Fruit fly (Drosophila melanogaster) whole organism, wandering third instar larva: Measurements from ENCODE around the gene CAH1.

Experiments
- Abd-B ChIP-seq: fragments of >200 bp; optimal IDR thresholded peaks from 2 replicates; lab custom pipeline; 2017; ENCODE audit warnings: missing biosample characterization, missing genetic modification characterization
- CG32264 ChIP-seq: fragments of 200-800 bp; sonication (Bioruptor generic); optimal IDR thresholded peaks from 2 replicates; lab custom pipeline; 2016; ENCODE audit warnings: missing biosample characterization, missing genetic modification characterization
- CG9705 ChIP-seq: fragments of 200-800 bp; sonication (Bioruptor generic); optimal IDR thresholded peaks from 2 replicates; lab custom pipeline; 2018; ENCODE audit warnings: missing biosample characterization, mild to moderate bottlenecking, missing genetic modification characterization
- CrebA ChIP-seq: fragments of 200-800 bp; sonication (Bioruptor generic); optimal IDR thresholded peaks from 2 replicates; lab custom pipeline; 2016; ENCODE audit warnings: missing biosample characterization, mild to moderate bottlenecking, missing genetic modification characterization, borderline replicate concordance
- Dfd ChIP-seq: fragments of >200 bp; optimal IDR thresholded peaks from 2 replicates; lab custom pipeline; 2017; ENCODE audit warnings: missing biosample characterization, missing genetic modification characterization
- Dif ChIP-seq: fragments of 200-275, 200-300 bp; sonication (Bioruptor generic); optimal IDR thresholded peaks from 2 replicates; lab custom pipeline; 2018; ENCODE audit warnings: missing biosample characterization, missing genetic modification characterization; ENCODE audit not compliant: partially characterized antibody
- GATAd ChIP-seq: sonication (Bioruptor generic); optimal IDR thresholded peaks from 2 replicates; lab custom pipeline; 2016; ENCODE audit warnings: missing biosample characterization, missing genetic modification characterization
- HLH106 ChIP-seq: fragments of 200-800 bp; optimal IDR thresholded peaks from 3 replicates; lab custom pipeline; 2019; ENCODE audit warnings: missing biosample characterization, mild to moderate bottlenecking, missing genetic modification characterization, moderate library complexity
- Hnf4 ChIP-seq: fragments of 200-800 bp; sonication (Bioruptor generic); optimal IDR thresholded peaks from 2 replicates; lab custom pipeline; 2016; ENCODE audit warnings: missing biosample characterization, mild to moderate bottlenecking, missing genetic modification characterization
- Hr78 ChIP-seq: fragments of >200 bp; optimal IDR thresholded peaks from 2 replicates; lab custom pipeline; 2017; ENCODE audit warnings: missing biosample characterization, missing genetic modification characterization
- Hr83 ChIP-seq: fragments of 200-300 bp; sonication (Bioruptor generic); optimal IDR thresholded peaks from 2 replicates; lab custom pipeline; 2016; ENCODE audit warnings: missing biosample characterization, mild to moderate bottlenecking, missing genetic modification characterization, moderate library complexity; ENCODE audit not compliant: poor library complexity, severe bottlenecking
- Jra ChIP-seq: sonication (Bioruptor generic); optimal IDR thresholded peaks from 2 replicates; lab custom pipeline; 2016; ENCODE audit warnings: missing biosample characterization, missing genetic modification characterization
- Mio ChIP-seq: sonication (Bioruptor generic); optimal IDR thresholded peaks from 2 replicates; lab custom pipeline; 2016; ENCODE audit warnings: missing biosample characterization, missing genetic modification characterization
- Myc ChIP-seq: fragments of >200 bp; optimal IDR thresholded peaks from 2 replicates; lab custom pipeline; 2017
- N ChIP-seq: fragments of >200 bp; optimal IDR thresholded peaks from 2 replicates; lab custom pipeline; 2018; ENCODE audit warnings: missing biosample characterization, missing external identifiers, missing genetic modification characterization
- OdsH ChIP-seq: fragments of 200-800 bp; sonication (Bioruptor generic); optimal IDR thresholded peaks from 2 replicates; lab custom pipeline; 2016; ENCODE audit warnings: missing biosample characterization, mild to moderate bottlenecking, missing genetic modification characterization
- Rel ChIP-seq, 2 experiments: fragments of 200-800 bp; sonication (Bioruptor generic) in 1 of 2; optimal IDR thresholded peaks; 2 replicates in 1 of 2; 3 replicates in 1 of 2; lab custom pipeline; 2016 to 2019; ENCODE audit warnings: mild to moderate bottlenecking in 2 of 2, missing biosample characterization in 2 of 2, missing genetic modification characterization in 2 of 2, moderate library complexity in 1 of 2
- Sp1 ChIP-seq: fragments of 200-800 bp; sonication (Bioruptor generic); optimal IDR thresholded peaks from 3 replicates; lab custom pipeline; 2019; ENCODE audit warnings: missing biosample characterization, mild to moderate bottlenecking, missing genetic modification characterization, moderate library complexity
- Vsx2 ChIP-seq: fragments of 200-300, 225-300 bp; sonication (Bioruptor generic); optimal IDR thresholded peaks from 2 replicates; lab custom pipeline; 2018; ENCODE audit warnings: missing biosample characterization, missing genetic modification characterization; ENCODE audit not compliant: partially characterized antibody
- br ChIP-seq: fragments of 200-800 bp; sonication (Bioruptor generic); optimal IDR thresholded peaks from 2 replicates; lab custom pipeline; 2016; ENCODE audit warnings: missing biosample characterization, missing genetic modification characterization
- brk ChIP-seq: fragments of 200-800 bp; sonication (Bioruptor generic); optimal IDR thresholded peaks from 2 replicates; lab custom pipeline; 2016; ENCODE audit warnings: missing biosample characterization, mild to moderate bottlenecking, missing genetic modification characterization
- dl ChIP-seq, 2 experiments: fragments of 175-275, 200-275 bp in 1 of 2; fragments of 200-275 bp in 1 of 2; sonication (Bioruptor generic); optimal IDR thresholded peaks; lab custom pipeline; 2018; ENCODE audit warnings: mild to moderate bottlenecking in 2 of 2, missing biosample characterization in 2 of 2, missing genetic modification characterization in 2 of 2, moderate library complexity in 2 of 2; ENCODE audit not compliant: partially characterized antibody in 2 of 2, insufficient read depth in 1 of 2
- dmrt93B ChIP-seq: fragments of 200-800 bp; sonication (Bioruptor generic); optimal IDR thresholded peaks from 2 replicates; lab custom pipeline; 2018; ENCODE audit warnings: missing biosample characterization, mild to moderate bottlenecking, missing genetic modification characterization
- dsf ChIP-seq: sonication (Bioruptor generic); optimal IDR thresholded peaks from 2 replicates; lab custom pipeline; 2016; ENCODE audit warnings: missing biosample characterization, missing genetic modification characterization, borderline replicate concordance
- ey ChIP-seq: fragments of 200-800 bp; sonication (Bioruptor generic); optimal IDR thresholded peaks from 2 replicates; lab custom pipeline; 2016; ENCODE audit warnings: missing biosample characterization, missing genetic modification characterization
- foxo ChIP-seq, 2 experiments: fragments of 200-800 bp; sonication (Bioruptor generic); optimal IDR thresholded peaks; 2 replicates in 1 of 2; 3 replicates in 1 of 2; lab custom pipeline; 2016 to 2017; ENCODE audit warnings: missing biosample characterization in 2 of 2, missing genetic modification characterization in 2 of 2
- fru ChIP-seq: fragments of 200-800 bp; sonication (Bioruptor generic); optimal IDR thresholded peaks from 3 replicates; lab custom pipeline; 2016; ENCODE audit warnings: missing biosample characterization, mild to moderate bottlenecking, missing genetic modification characterization
- h ChIP-seq: fragments of 200-800 bp; sonication (Bioruptor generic); optimal IDR thresholded peaks from 3 replicates; lab custom pipeline; 2016; ENCODE audit warnings: missing biosample characterization, mild to moderate bottlenecking, missing genetic modification characterization
- jim ChIP-seq: fragments of 175-275, 200-325 bp; sonication (Bioruptor generic); optimal IDR thresholded peaks from 2 replicates; lab custom pipeline; 2016; ENCODE audit warnings: missing biosample characterization, mild to moderate bottlenecking, missing genetic modification characterization
- lola ChIP-seq: fragments of >200 bp; optimal IDR thresholded peaks from 2 replicates; lab custom pipeline; 2017; ENCODE audit warnings: missing biosample characterization, missing genetic modification characterization
- pan ChIP-seq: fragments of >200 bp; optimal IDR thresholded peaks from 2 replicates; lab custom pipeline; 2017
- psq ChIP-seq: fragments of 200-800 bp; sonication (Bioruptor generic); optimal IDR thresholded peaks from 3 replicates; lab custom pipeline; 2017; ENCODE audit warnings: missing biosample characterization, mild to moderate bottlenecking, missing genetic modification characterization, moderate library complexity
- rgr ChIP-seq: fragments of 200-800 bp; sonication (Bioruptor generic); optimal IDR thresholded peaks from 3 replicates; lab custom pipeline; 2016; ENCODE audit warnings: missing biosample characterization, mild to moderate bottlenecking, missing genetic modification characterization
- sage ChIP-seq: fragments of 200-800 bp; sonication (Bioruptor generic); optimal IDR thresholded peaks from 2 replicates; lab custom pipeline; 2016; ENCODE audit warnings: missing biosample characterization, mild to moderate bottlenecking, missing genetic modification characterization
- sv ChIP-seq: fragments of 200-800 bp; sonication (Bioruptor generic); optimal IDR thresholded peaks from 3 replicates; lab custom pipeline; 2016; ENCODE audit warnings: missing biosample characterization, missing genetic modification characterization
- tai ChIP-seq: sonication (Bioruptor generic); optimal IDR thresholded peaks from 2 replicates; lab custom pipeline; 2016; ENCODE audit warnings: missing biosample characterization, missing genetic modification characterization
- usp ChIP-seq: fragments of >200 bp; optimal IDR thresholded peaks from 2 replicates; lab custom pipeline; 2017; ENCODE audit warnings: missing biosample characterization, missing genetic modification characterization
- woc ChIP-seq: sonication (Bioruptor generic); optimal IDR thresholded peaks from 2 replicates; lab custom pipeline; 2016; ENCODE audit warnings: missing biosample characterization, mild to moderate bottlenecking, missing genetic modification characterization

Gene CAH1

dm6 chr2L:13780109-13780947 is 23.1 kb upstream of the CAH1 start, which contains the start of the genes CG9008 and p38b (continued):
- TF ChIP-seq jim: peak; percentile 57
- TF ChIP-seq CG9705: peak; percentile 65

dm6 chr2L:13783264-13784154 is 19.9 kb upstream of the CAH1 start, which contains the start of gene Eato:
Eato (plus strand) TSS chr2L:13784084.
- no peak for TF ChIP-seq sage (GFP tag; lab: Kevin White, UChicago)
- TF ChIP-seq GATAd: no peak
- no peak for TF ChIP-seq Rel (GFP tag; optimal IDR thresholded peaks at IDR 0.05; lab: Kevin White, UChicago)
- TF ChIP-seq Rel (tag; optimal IDR thresholded peaks at IDR 0.05; lab: Kevin White, UChicago): peak; percentile 15
- TF ChIP-seq Dif: no peak
- peak in 1 of 2 experiments; percentile 53 for TF ChIP-seq foxo (GFP tag; optimal IDR thresholded peaks at IDR 0.05; lab: Kevin White, UChicago)
- TF ChIP-seq CG32264 (GFP tag; lab: Kevin White, UChicago): no peak
- no peak for TF ChIP-seq Vsx2 (GFP tag; lab: Kevin White, UChicago)
- TF ChIP-seq psq: peak; percentile 25
- TF ChIP-seq lola (GFP tag; lab: Kevin White, UChicago): no peak
- TF ChIP-seq usp (GFP tag; lab: Kevin White, UChicago): no peak
- no peak for TF ChIP-seq Abd-B (GFP tag; lab: Kevin White, UChicago)
- no peak for TF ChIP-seq pan (lab: Kevin White, UChicago)
- no peak for TF ChIP-seq brk (GFP tag; lab: Kevin White, UChicago)
- no peak for TF ChIP-seq dsf (GFP tag; lab: Kevin White, UChicago)
- TF ChIP-seq CG9705: no peak
- TF ChIP-seq Mio: no peak
- TF ChIP-seq sv (GFP tag; lab: Kevin White, UChicago): no peak
- TF ChIP-seq jim: peak; percentile 41
- peak; percentile 16 for TF ChIP-seq HLH106 (tag; lab: Kevin White, UChicago)
- no peak for TF ChIP-seq woc (GFP tag; lab: Kevin White, UChicago)
- TF ChIP-seq N (GFP tag; lab: Kevin White, UChicago): no peak
- TF ChIP-seq ey (GFP tag; lab: Kevin White, UChicago): peak; percentile 22
- TF ChIP-seq Hnf4: peak; percentile 20
- TF ChIP-seq dmrt93B (GFP tag; lab: Kevin White, UChicago): no peak
- peak; percentile 9 for TF ChIP-seq br (GFP tag; lab: Kevin White, UChicago)
- TF ChIP-seq fru (GFP tag; lab: Kevin White, UChicago): no peak
- no peak for TF ChIP-seq Dfd (GFP tag; lab: Kevin White, UChicago)
- no peak for TF ChIP-seq Jra (GFP tag; lab: Kevin White, UChicago)
- peak; percentile 17 for TF ChIP-seq OdsH
- peak; percentile 3 for TF ChIP-seq Hr83
- TF ChIP-seq CrebA: no peak
- no peak for TF ChIP-seq h
- TF ChIP-seq tai: no peak
- peak; percentile 45 for TF ChIP-seq rgr
- TF ChIP-seq Myc: peak; percentile 19
- TF ChIP-seq Sp1 (GFP tag; lab: Kevin White, UChicago): no peak
- TF ChIP-seq dl (GFP tag; optimal IDR thresholded peaks at IDR 0.05; lab: Kevin White, UChicago; ENCODE audit: insufficient read depth in 1 of 2, partially characterized antibody in 2 of 2): no peak
- no peak for TF ChIP-seq Hr78 (GFP tag; lab: Kevin White, UChicago)
